Worm (Caenorhabditis elegans): ENCODE measurements around the gene F01G4.4.

Gene F01G4.4

DNA sequence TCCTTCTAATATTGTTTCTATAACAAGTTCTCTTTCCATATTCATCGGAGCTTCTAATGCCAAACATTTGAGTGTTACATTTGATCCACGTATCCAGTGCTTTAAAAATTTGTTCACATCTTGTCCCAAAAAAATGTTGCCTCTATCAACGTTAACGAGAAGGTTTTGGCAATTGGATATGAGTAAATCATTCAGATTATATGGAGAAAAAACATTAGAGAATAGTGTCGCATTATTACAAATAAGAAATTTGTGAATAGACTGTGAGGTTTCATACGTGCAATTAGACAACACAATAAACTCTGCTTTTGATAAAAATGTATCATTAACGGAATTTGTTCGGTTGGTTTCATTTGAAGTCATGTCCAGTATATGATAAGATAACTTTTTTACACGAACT, 16.7 kb downstream of the F01G4.4 start, which contains the start of gene mboa-4:
Gene mboa-4 (minus strand): TSS at position 101 of the 400 bp plus-strand sequence.
- TF ChIP-seq saeg-2 (GFP tag; IDR thresholded peaks at IDR 0.05) (no peak), hlh-30 (tag; optimal IDR thresholded peaks at IDR 0.05; ENCODE audit: insufficient read depth) (no peak), nhr-48 (tag; optimal IDR thresholded peaks at IDR 0.05) (no peak), Y48G9A.11 (GFP tag; IDR thresholded peaks at IDR 0.05) (no peak), cey-2 (tag; optimal IDR thresholded peaks at IDR 0.05; ENCODE audit: borderline replicate concordance, insufficient read depth) (no peak), ztf-7 (tag; optimal IDR thresholded peaks at IDR 0.05) (no peak), lsy-2 (tag; optimal IDR thresholded peaks at IDR 0.05) (no peak), madf-9 (GFP tag; conservative IDR thresholded peaks at IDR 0.05) (no peak), gei-8 (GFP tag; optimal IDR thresholded peaks at IDR 0.05) (no peak), lin-13 (GFP tag; optimal IDR thresholded peaks at IDR 0.05) (no peak), tra-1 (GFP tag; IDR thresholded peaks at IDR 0.05) (no peak), ctbp-1 (GFP tag; IDR thresholded peaks at IDR 0.05) (no peak), vab-7 (GFP tag; IDR thresholded peaks at IDR 0.05) (no peak), pqm-1 (tag; optimal IDR thresholded peaks at IDR 0.05) (no peak), snpc-1.2 (GFP tag; IDR thresholded peaks at IDR 0.05) (no peak), F49E8.2 (tag; optimal IDR thresholded peaks at IDR 0.05; ENCODE audit: borderline replicate concordance) (no peak)

- TF ChIP-seq F49E8.2 (tag; optimal IDR thresholded peaks at IDR 0.05; ENCODE audit: borderline replicate concordance): no peak
- TF ChIP-seq madf-9 (GFP tag; conservative IDR thresholded peaks at IDR 0.05): no peak
- no peak for TF ChIP-seq arid-1 (GFP tag; conservative IDR thresholded peaks at IDR 0.05)
- no peak for TF ChIP-seq mxl-3 (GFP tag; optimal IDR thresholded peaks at IDR 0.05)
- no peak for TF ChIP-seq zip-2 (tag; optimal IDR thresholded peaks at IDR 0.05)
- no peak for TF ChIP-seq nhr-76 (tag; optimal IDR thresholded peaks at IDR 0.05)
- TF ChIP-seq ceh-44 (GFP tag; IDR thresholded peaks at IDR 0.05): no peak
- no peak for TF ChIP-seq mep-1 (tag; optimal IDR thresholded peaks at IDR 0.05)
- TF ChIP-seq lir-3 (tag; optimal IDR thresholded peaks at IDR 0.05): no peak
- no peak for TF ChIP-seq mes-2 (tag; optimal IDR thresholded peaks at IDR 0.05; ENCODE audit: poor library complexity, severe bottlenecking)
- TF ChIP-seq nhr-28 (tag; optimal IDR thresholded peaks at IDR 0.05): no peak
- no peak for TF ChIP-seq F26F4.8 (GFP tag; conservative IDR thresholded peaks at IDR 0.05)
- no peak for TF ChIP-seq lin-15B (tag; optimal IDR thresholded peaks at IDR 0.05)
- TF ChIP-seq ceh-82 (tag; optimal IDR thresholded peaks at IDR 0.05): no peak
- no peak for TF ChIP-seq ztf-7 (tag; optimal IDR thresholded peaks at IDR 0.05)
- no peak for TF ChIP-seq nhr-42 (GFP tag; IDR thresholded peaks at IDR 0.05)
Measured at ce11 chrIV:11160707-11161106, 17.6 kb downstream of the F01G4.4 start, which contains the start of gene C08F8.15. Gene C08F8.15 (minus strand): TSS chrIV:11160807.

DNA sequence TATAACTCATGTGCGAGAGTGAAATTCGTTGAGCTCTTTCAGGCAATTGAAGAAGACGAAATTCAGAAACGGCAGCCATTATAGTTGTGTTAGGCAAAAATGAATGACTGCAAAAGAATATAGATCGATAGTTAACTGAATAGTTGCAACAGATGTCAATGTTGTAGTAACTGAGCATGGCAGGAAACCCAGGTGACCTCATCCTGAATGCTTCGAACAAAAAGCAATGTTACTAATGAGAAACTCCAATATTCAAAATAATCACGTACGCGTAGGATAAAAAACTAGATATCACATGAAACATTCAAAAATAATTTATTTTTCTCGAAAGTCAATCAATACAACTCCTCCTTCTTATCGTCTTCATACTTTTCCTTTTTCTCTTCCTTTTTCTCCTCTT, 19.3 kb downstream of the F01G4.4 start, which contains the start of gene fbxb-9:
Gene fbxb-9 (minus strand): TSS at position 101 of the 400 bp plus-strand sequence.
- TF ChIP-seq mes-2 (tag; optimal IDR thresholded peaks at IDR 0.05; ENCODE audit: poor library complexity, severe bottlenecking): no peak
- no peak for TF ChIP-seq lim-7 (GFP tag; IDR thresholded peaks at IDR 0.05)

DNA sequence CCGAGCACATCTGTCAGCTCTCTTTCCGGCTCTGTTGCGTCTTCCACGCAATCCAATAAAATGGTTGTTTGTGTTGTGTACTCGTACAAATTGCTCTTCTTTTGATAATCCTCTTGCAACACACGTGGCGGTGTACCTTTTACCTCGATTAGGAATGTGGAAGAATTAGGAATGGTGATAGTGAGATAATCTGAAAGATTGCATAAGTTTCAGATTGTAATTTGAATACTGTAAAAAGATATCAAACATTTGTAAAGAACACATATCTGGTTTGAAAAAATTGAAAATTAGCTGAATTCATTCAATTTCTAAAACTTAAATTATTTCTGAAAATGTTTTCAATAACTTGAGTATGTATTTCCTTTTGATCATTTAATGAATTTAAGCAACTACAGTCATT, 21.7 kb downstream of the F01G4.4 start, which contains the start of gene C08F8.6:
Gene C08F8.6 (minus strand): TSS at position 101 of the 400 bp plus-strand sequence.
- TF ChIP-seq nhr-76 (tag; optimal IDR thresholded peaks at IDR 0.05): no peak
- no peak for TF ChIP-seq hlh-11 (tag; optimal IDR thresholded peaks at IDR 0.05)

DNA sequence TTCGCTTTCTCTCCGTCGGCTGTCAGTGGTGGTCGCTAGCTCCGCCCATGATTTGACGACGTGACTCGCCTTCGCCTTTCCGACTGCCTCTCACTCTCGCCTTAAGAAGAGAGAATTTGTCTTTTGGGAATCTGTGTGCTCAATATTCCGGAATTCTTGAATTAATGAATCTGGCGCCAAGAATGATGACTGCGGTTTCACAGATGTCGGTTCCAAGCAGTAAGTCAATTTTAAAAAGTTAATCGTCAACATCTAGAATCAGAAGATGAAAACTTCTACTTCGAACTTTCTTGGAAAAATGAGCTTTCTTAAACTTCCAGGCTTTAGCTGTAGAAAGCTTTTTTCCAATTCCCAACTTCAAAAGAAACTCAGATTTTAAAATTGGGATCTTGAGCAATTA, 26.5 kb downstream of the F01G4.4 start, which contains the start of gene nhr-67:
Gene nhr-67 (plus strand): TSS at position 97 of the 400 bp plus-strand sequence.
- no peak for TF ChIP-seq snpc-4 (tag; optimal IDR thresholded peaks at IDR 0.05)
- TF ChIP-seq lin-39 (tag; optimal IDR thresholded peaks at IDR 0.05): no peak
- TF ChIP-seq daf-19 (GFP tag; conservative IDR thresholded peaks at IDR 0.05): no peak
- peak; percentile 98 for TF ChIP-seq aha-1 (tag)
- TF ChIP-seq unc-62 (GFP tag; optimal IDR thresholded peaks at IDR 0.05 in 1 of 2): peak in 1 of 2 experiments; percentile 43
- TF ChIP-seq unc-62 (tag; optimal IDR thresholded peaks at IDR 0.05): no peak
